Worm (Caenorhabditis elegans) whole organism, late embryonic: Measurements from ENCODE around the gene rpn-6.2.

Experiments
- C38D4.7 ChIP-seq: fragments of 200-800 bp; sonication (Bioruptor generic); optimal IDR thresholded peaks from 2 replicates; lab custom pipeline; 2018; ENCODE audit warnings: mild to moderate bottlenecking, missing genetic modification characterization, moderate library complexity, missing compliant biosample characterization
- T23F11.4 ChIP-seq: fragments of 200-800 bp; sonication (Bioruptor generic); optimal IDR thresholded peaks from 2 replicates; lab custom pipeline; 2018; ENCODE audit warnings: mild to moderate bottlenecking, missing genetic modification characterization, missing compliant biosample characterization
- ama-1 ChIP-seq: fragments of 150-350 bp; optimal IDR thresholded peaks from 2 replicates; lab custom pipeline; 2014
- ceh-14 ChIP-seq: sonication (generic microtip); optimal IDR thresholded peaks from 2 replicates; lab custom pipeline; 2016; ENCODE audit warnings: missing genotype, missing genetic modification characterization, missing compliant biosample characterization
- ceh-19 ChIP-seq: fragments of 200-800 bp; sonication (Bioruptor generic); optimal IDR thresholded peaks from 2 replicates; lab custom pipeline; 2018; ENCODE audit warnings: mild to moderate bottlenecking, missing genetic modification characterization, missing compliant biosample characterization
- ceh-24 ChIP-seq: sonication (generic microtip); optimal IDR thresholded peaks from 2 replicates; lab custom pipeline; 2016; ENCODE audit warnings: mild to moderate bottlenecking, missing genetic modification characterization, missing compliant biosample characterization
- ceh-30 ChIP-seq: fragments of 150-350 bp; optimal IDR thresholded peaks from 2 replicates; lab custom pipeline; 2014; ENCODE audit warnings: missing biosample characterization, missing genetic modification characterization
- ceh-31 ChIP-seq: sonication (generic microtip); optimal IDR thresholded peaks from 2 replicates; lab custom pipeline; 2016; ENCODE audit warnings: missing genetic modification characterization, missing compliant biosample characterization
- ceh-34 ChIP-seq: sonication (generic microtip); optimal IDR thresholded peaks from 2 replicates; lab custom pipeline; 2016; ENCODE audit warnings: mild to moderate bottlenecking, missing genetic modification characterization, missing compliant biosample characterization
- ceh-48 ChIP-seq: sonication (generic microtip); optimal IDR thresholded peaks from 2 replicates; lab custom pipeline; 2016; ENCODE audit warnings: missing genetic modification characterization, inconsistent platforms, missing compliant biosample characterization
- ceh-9 ChIP-seq: sonication (generic microtip); optimal IDR thresholded peaks from 2 replicates; lab custom pipeline; 2016; ENCODE audit warnings: mild to moderate bottlenecking, missing genetic modification characterization, inconsistent platforms, missing compliant biosample characterization
- che-1 ChIP-seq: sonication (generic microtip); optimal IDR thresholded peaks from 2 replicates; lab custom pipeline; 2016; ENCODE audit warnings: mild to moderate bottlenecking, missing genetic modification characterization, missing compliant biosample characterization
- elt-4 ChIP-seq: sonication (generic microtip); optimal IDR thresholded peaks from 2 replicates; lab custom pipeline; 2016; ENCODE audit warnings: missing genetic modification characterization, missing compliant biosample characterization
- fax-1 ChIP-seq: sonication (generic microtip); optimal IDR thresholded peaks from 2 replicates; lab custom pipeline; 2016; ENCODE audit warnings: missing genotype, missing genetic modification characterization, missing compliant biosample characterization
- fkh-10 ChIP-seq: fragments of 150-350 bp; optimal IDR thresholded peaks from 2 replicates; lab custom pipeline; 2014; ENCODE audit warnings: missing biosample characterization, missing genetic modification reagents, missing genetic modification characterization
- fkh-6 ChIP-seq: sonication (generic microtip); optimal IDR thresholded peaks from 2 replicates; lab custom pipeline; 2016; ENCODE audit warnings: missing genetic modification characterization, missing compliant biosample characterization
- hlh-13 ChIP-seq: fragments of 200-800 bp; sonication (Bioruptor generic); optimal IDR thresholded peaks from 2 replicates; lab custom pipeline; 2018; ENCODE audit warnings: mild to moderate bottlenecking, missing genetic modification characterization, missing compliant biosample characterization
- hlh-15 ChIP-seq: sonication (generic microtip); optimal IDR thresholded peaks from 2 replicates; lab custom pipeline; 2016; ENCODE audit warnings: missing genetic modification characterization, missing compliant biosample characterization
- hlh-8 ChIP-seq: sonication (generic microtip); optimal IDR thresholded peaks from 2 replicates; lab custom pipeline; 2016; ENCODE audit warnings: missing genotype, missing genetic modification characterization, missing compliant biosample characterization
- lim-6 ChIP-seq: sonication (generic microtip); optimal IDR thresholded peaks from 2 replicates; lab custom pipeline; 2016; ENCODE audit warnings: missing genetic modification characterization, missing compliant biosample characterization
- lin-11 ChIP-seq: fragments of 200-800 bp; sonication (Bioruptor generic); optimal IDR thresholded peaks from 2 replicates; lab custom pipeline; 2018; ENCODE audit warnings: mild to moderate bottlenecking, missing genetic modification characterization, missing compliant biosample characterization
- nfya-1 ChIP-seq: sonication (generic microtip); optimal IDR thresholded peaks from 2 replicates; lab custom pipeline; 2017; ENCODE audit warnings: missing genetic modification characterization, mild to moderate bottlenecking, missing compliant biosample characterization, antibody characterized with exemption, moderate library complexity
- nhr-11 ChIP-seq: fragments of 150-350 bp; optimal IDR thresholded peaks from 2 replicates; lab custom pipeline; 2014; ENCODE audit warnings: missing biosample characterization, missing genetic modification characterization
- pat-9 ChIP-seq: fragments of 200-800 bp; sonication (Bioruptor generic); optimal IDR thresholded peaks from 2 replicates; lab custom pipeline; 2018; ENCODE audit warnings: mild to moderate bottlenecking, missing genetic modification characterization, moderate library complexity, missing compliant biosample characterization
- pax-1 ChIP-seq: fragments of 150-350 bp; optimal IDR thresholded peaks from 2 replicates; lab custom pipeline; 2014; ENCODE audit warnings: missing biosample characterization, missing genetic modification characterization
- pha-4 ChIP-seq: fragments of 150-350 bp; optimal IDR thresholded peaks from 2 replicates; lab custom pipeline; 2018; ENCODE audit warnings: missing biosample characterization, missing genetic modification reagents, missing genetic modification characterization
- pqm-1 ChIP-seq: sonication (generic microtip); optimal IDR thresholded peaks from 2 replicates; lab custom pipeline; 2016; ENCODE audit warnings: missing genetic modification characterization, missing compliant biosample characterization
- rnt-1 ChIP-seq: sonication (generic microtip); optimal IDR thresholded peaks from 2 replicates; lab custom pipeline; 2016; ENCODE audit warnings: missing genetic modification characterization, missing compliant biosample characterization
- sdc-2 ChIP-seq: sonication (generic microtip); optimal IDR thresholded peaks from 2 replicates; lab custom pipeline; 2016; ENCODE audit warnings: missing genotype, missing genetic modification characterization, missing compliant biosample characterization
- sox-4 ChIP-seq: sonication (generic microtip); optimal IDR thresholded peaks from 2 replicates; lab custom pipeline; 2017; ENCODE audit warnings: mild to moderate bottlenecking, missing genetic modification characterization, inconsistent platforms, missing compliant biosample characterization
- syd-9 ChIP-seq: sonication (generic microtip); optimal IDR thresholded peaks from 2 replicates; lab custom pipeline; 2016; ENCODE audit warnings: mild to moderate bottlenecking, missing genetic modification characterization, moderate library complexity, missing compliant biosample characterization
- tbx-2 ChIP-seq: sonication (generic microtip); optimal IDR thresholded peaks from 2 replicates; lab custom pipeline; 2016; ENCODE audit warnings: missing genetic modification characterization, missing compliant biosample characterization
- tbx-7 ChIP-seq: sonication (generic microtip); optimal IDR thresholded peaks from 2 replicates; lab custom pipeline; 2016; ENCODE audit warnings: missing genotype, missing genetic modification characterization, missing compliant biosample characterization
- ttx-3 ChIP-seq: sonication (generic microtip); optimal IDR thresholded peaks from 2 replicates; lab custom pipeline; 2016; ENCODE audit warnings: missing genetic modification reagents, missing genetic modification characterization, missing compliant biosample characterization
- unc-3 ChIP-seq, 2 experiments: fragments of 200-800 bp in 1 of 2; sonication (Bioruptor generic) in 1 of 2; sonication (generic microtip) in 1 of 2; conservative IDR thresholded peaks in 1 of 2; optimal IDR thresholded peaks in 1 of 2; 2 replicates each; pipeline versions ENCODE4 v1.3.6 to Lab custom; 2016 to 2022; ENCODE audit warnings: missing compliant biosample characterization in 2 of 2, missing genetic modification characterization in 2 of 2, missing genetic modification reagents in 1 of 2
- unc-42 ChIP-seq: sonication (generic microtip); optimal IDR thresholded peaks from 2 replicates; lab custom pipeline; 2016; ENCODE audit warnings: missing genotype, missing genetic modification characterization, missing compliant biosample characterization
- zip-5 ChIP-seq: sonication (generic microtip); optimal IDR thresholded peaks from 2 replicates; lab custom pipeline; 2016; ENCODE audit warnings: missing genetic modification characterization, missing compliant biosample characterization
- ztf-16 ChIP-seq: sonication (generic microtip); optimal IDR thresholded peaks from 2 replicates; lab custom pipeline; 2017; ENCODE audit warnings: missing genetic modification characterization, missing compliant biosample characterization

rpn-6.2 gene

DNA sequence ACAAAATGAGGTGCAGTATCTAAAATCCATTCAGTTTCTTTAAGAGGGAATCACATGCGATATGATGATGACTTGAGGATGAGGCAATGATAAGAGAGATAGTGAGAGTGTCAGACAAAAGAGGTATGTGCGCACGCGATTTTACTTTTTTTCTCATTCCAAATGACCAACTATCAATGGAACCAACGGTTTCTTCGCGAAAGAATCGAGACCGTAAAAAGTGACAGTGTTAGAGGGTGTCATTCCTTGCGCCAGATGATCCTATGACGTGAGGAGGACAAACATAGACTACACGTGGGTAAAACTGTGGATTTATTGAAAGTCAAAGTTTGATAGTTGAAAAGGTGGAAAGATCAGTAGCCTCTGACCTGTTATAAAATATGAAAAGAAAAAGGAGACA is 18.0 kb downstream of the rpn-6.2 start:
- TF ChIP-seq hlh-13, result no peak
- TF ChIP-seq fkh-6, result no peak
- TF ChIP-seq ceh-9 (tag; lab: Kevin White, UChicago), result no peak
- TF ChIP-seq ceh-30 (tag; lab: Kevin White, UChicago), result no peak
- TF ChIP-seq pax-1, result no peak
- TF ChIP-seq nhr-11 (tag; lab: Kevin White, UChicago), result no peak
- no peak for TF ChIP-seq che-1 (tag; lab: Kevin White, UChicago)
- TF ChIP-seq lin-11 (tag; lab: Kevin White, UChicago), result no peak
- TF ChIP-seq fkh-10 (GFP tag; lab: Kevin White, UChicago), result no peak
- no peak for TF ChIP-seq hlh-8
- TF ChIP-seq ttx-3 (tag; lab: Kevin White, UChicago), result no peak
- no peak for TF ChIP-seq ztf-16 (tag; lab: Kevin White, UChicago)
- no peak for TF ChIP-seq ceh-19 (GFP tag; lab: Kevin White, UChicago)
- TF ChIP-seq nfya-1, result no peak

DNA sequence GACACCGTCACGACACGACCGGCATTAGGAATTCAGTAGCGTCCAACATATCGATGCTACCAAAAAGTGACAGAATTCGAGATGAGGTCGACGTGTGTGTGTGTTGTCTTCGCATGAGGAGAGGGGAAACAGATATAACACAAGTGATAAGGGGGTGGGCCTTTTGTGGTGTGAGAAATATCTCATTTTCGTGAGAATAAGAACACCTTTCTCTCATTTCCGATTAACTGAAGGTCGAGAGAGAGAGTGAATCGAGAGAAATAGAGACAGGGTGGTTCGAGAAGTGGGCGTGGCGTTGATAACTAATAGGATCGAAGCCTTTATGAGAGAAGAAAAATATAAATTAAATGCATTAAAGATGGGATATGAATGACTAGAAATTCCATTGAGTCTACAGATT is 18.7 kb downstream of the rpn-6.2 start:
- TF ChIP-seq zip-5 (tag; lab: Kevin White, UChicago) (no peak), ceh-19 (GFP tag; lab: Kevin White, UChicago) (no peak), ceh-48 (tag; lab: Kevin White, UChicago) (no peak), fkh-10 (GFP tag; lab: Kevin White, UChicago) (no peak), ceh-34 (tag; lab: Kevin White, UChicago) (no peak), unc-3 (GFP tag; conservative IDR thresholded peaks at IDR 0.05; lab: Robert Waterston, UW) (no peak), unc-3 (tag; optimal IDR thresholded peaks at IDR 0.05; lab: Kevin White, UChicago) (no peak), pha-4 (tag; lab: Kevin White, UChicago) (no peak), tbx-7 (no peak), sdc-2 (tag; lab: Kevin White, UChicago) (no peak), syd-9 (tag; lab: Kevin White, UChicago) (no peak), fax-1 (no peak)
- TF ChIP-seq, all 69 proteins: peak for 0

ce11 chrIII:8981847-8982479 is 19.8 kb downstream of the rpn-6.2 start, which contains the start of gene pde-2:
Gene pde-2 (minus strand): TSS chrIII:8981897.
- TF ChIP-seq ceh-14 (tag; lab: Kevin White, UChicago) (peak; percentile 1), ceh-19 (GFP tag; lab: Kevin White, UChicago) (peak; percentile 12), ceh-31 (tag; lab: Kevin White, UChicago) (peak; percentile 61), hlh-13 (no peak), nfya-1 (peak; percentile 21), elt-4 (tag; lab: Kevin White, UChicago) (no peak), tbx-2 (tag; lab: Kevin White, UChicago) (peak; percentile 17), fkh-10 (GFP tag; lab: Kevin White, UChicago) (no peak), C38D4.7 (no peak), tbx-7 (no peak), sox-4 (tag; lab: Kevin White, UChicago) (no peak), nhr-11 (tag; lab: Kevin White, UChicago) (no peak), hlh-15 (no peak), T23F11.4 (GFP tag; lab: Kevin White, UChicago) (no peak), ama-1 (lab: Kevin White, UChicago) (no peak), pqm-1 (no peak), pat-9 (no peak), hlh-8 (no peak), zip-5 (tag; lab: Kevin White, UChicago) (no peak), lin-11 (tag; lab: Kevin White, UChicago) (no peak), pha-4 (tag; lab: Kevin White, UChicago) (no peak), unc-42 (tag; lab: Kevin White, UChicago) (peak; percentile 97), ceh-30 (tag; lab: Kevin White, UChicago) (no peak), ceh-24 (tag; lab: Kevin White, UChicago) (no peak), ztf-16 (tag; lab: Kevin White, UChicago) (no peak), rnt-1 (tag; lab: Kevin White, UChicago) (no peak), lim-6 (no peak), ceh-34 (tag; lab: Kevin White, UChicago) (peak; percentile 75)
